Fruit fly (Drosophila melanogaster) whole organism, embryonic: ENCODE data around the gene CG32302.

Source experiments
- ATbp ChIP-seq: fragments of 200-800 bp; sonication (Bioruptor generic); optimal IDR thresholded peaks from 2 replicates; lab custom pipeline; 2017; ENCODE audit warnings: missing biosample characterization, mild to moderate bottlenecking, missing genetic modification characterization, missing genetic modification reagents
- Asciz ChIP-seq: fragments of 200-800 bp; sonication (Bioruptor generic); optimal IDR thresholded peaks from 2 replicates; lab custom pipeline; 2017; ENCODE audit warnings: missing biosample characterization, mild to moderate bottlenecking, missing genetic modification characterization, missing genetic modification reagents
- B-H2 ChIP-seq: fragments of 200-800 bp; sonication (Bioruptor generic); optimal IDR thresholded peaks from 2 replicates; lab custom pipeline; 2018; ENCODE audit warnings: missing biosample characterization, mild to moderate bottlenecking, missing genetic modification characterization
- CG10267 ChIP-seq: fragments of 200-800 bp; sonication (Bioruptor generic); optimal IDR thresholded peaks from 2 replicates; lab custom pipeline; 2018; ENCODE audit warnings: missing biosample characterization, mild to moderate bottlenecking, missing genetic modification characterization, moderate library complexity
- CG12071 ChIP-seq: fragments of 200-800 bp; sonication (Bioruptor generic); optimal IDR thresholded peaks from 3 replicates; lab custom pipeline; 2018; ENCODE audit warnings: missing biosample characterization, mild to moderate bottlenecking, missing genetic modification characterization
- CG12659 ChIP-seq: fragments of 200-800 bp; sonication (Bioruptor generic); optimal IDR thresholded peaks from 3 replicates; lab custom pipeline; 2017; ENCODE audit warnings: mild to moderate bottlenecking, missing biosample characterization, missing genetic modification reagents, missing genetic modification characterization
- CG13775 ChIP-seq: fragments of 200-800 bp; sonication (Bioruptor generic); optimal IDR thresholded peaks from 3 replicates; lab custom pipeline; 2017; ENCODE audit warnings: missing biosample characterization, mild to moderate bottlenecking, missing genetic modification characterization
- CG14050 ChIP-seq: fragments of 200-800 bp; sonication (Bioruptor generic); IDR thresholded peaks from 3 replicates; pipeline ENCODE4 v1.3.6; 2022; ENCODE audit warnings: missing biosample characterization, missing genetic modification characterization
- CG1602 ChIP-seq: fragments of 200-800 bp; sonication (Bioruptor generic); optimal IDR thresholded peaks from 3 replicates; lab custom pipeline; 2016; ENCODE audit warnings: missing biosample characterization, missing genetic modification characterization
- CG16813 ChIP-seq: fragments of 200-800 bp; sonication (Bioruptor generic); IDR thresholded peaks from 3 replicates; pipeline ENCODE4 v1.3.6; 2022; ENCODE audit warnings: missing biosample characterization, missing genetic modification characterization; ENCODE audit not compliant: partially characterized antibody
- CG1832 ChIP-seq: fragments of 200-800 bp; sonication (Bioruptor generic); optimal IDR thresholded peaks from 2 replicates; lab custom pipeline; 2017; ENCODE audit warnings: missing biosample characterization, mild to moderate bottlenecking, missing genetic modification characterization, inconsistent platforms
- CG2120 ChIP-seq: fragments of 200-800 bp; sonication (Bioruptor generic); optimal IDR thresholded peaks from 3 replicates; lab custom pipeline; 2016; ENCODE audit warnings: missing biosample characterization, missing genetic modification characterization
- CG31365 ChIP-seq: fragments of 200-800 bp; sonication (Bioruptor generic); optimal IDR thresholded peaks from 2 replicates; lab custom pipeline; 2018; ENCODE audit warnings: missing biosample characterization, mild to moderate bottlenecking, missing genetic modification characterization
- CG3847 ChIP-seq: fragments of 200-800 bp; sonication (Bioruptor generic); IDR thresholded peaks from 2 replicates; pipeline ENCODE4 v1.3.6; 2022; ENCODE audit warnings: missing biosample characterization, missing genetic modification characterization
- CG4328 ChIP-seq: fragments of 200-800 bp; sonication (Bioruptor generic); optimal IDR thresholded peaks from 3 replicates; lab custom pipeline; 2017; ENCODE audit warnings: missing biosample characterization, missing genetic modification reagents, missing genetic modification characterization
- CG6272 ChIP-seq: fragments of 200-800 bp; sonication (Bioruptor generic); IDR thresholded peaks from 2 replicates; pipeline ENCODE4 v1.3.6; 2022; ENCODE audit warnings: missing biosample characterization, missing genetic modification characterization
- CG6765 ChIP-seq: fragments of 200-800 bp; sonication (Bioruptor generic); optimal IDR thresholded peaks from 3 replicates; lab custom pipeline; 2017; ENCODE audit warnings: missing biosample characterization, mild to moderate bottlenecking, missing genetic modification characterization
- CG6791 ChIP-seq: fragments of 200-800 bp; sonication (Bioruptor generic); IDR thresholded peaks from 3 replicates; pipeline ENCODE4 v1.3.6; 2022; ENCODE audit warnings: missing biosample characterization, missing genetic modification characterization; ENCODE audit not compliant: partially characterized antibody
- CG7556 ChIP-seq: fragments of 200-800 bp; sonication (Bioruptor generic); optimal IDR thresholded peaks from 2 replicates; lab custom pipeline; 2017; ENCODE audit warnings: missing biosample characterization, mild to moderate bottlenecking, missing genetic modification characterization
- CG7745 ChIP-seq: fragments of 200-800 bp; sonication (Bioruptor generic); optimal IDR thresholded peaks from 2 replicates; lab custom pipeline; 2018; ENCODE audit warnings: missing biosample characterization, mild to moderate bottlenecking, missing genetic modification characterization, moderate library complexity
- CG8765 ChIP-seq: fragments of 200-800 bp; sonication (Bioruptor generic); IDR thresholded peaks from 2 replicates; pipeline ENCODE4 v1.3.6; 2022; ENCODE audit warnings: missing biosample characterization, missing genetic modification characterization
- Chrac-16 ChIP-seq: fragments of 200-800 bp; sonication (Bioruptor generic); optimal IDR thresholded peaks from 3 replicates; lab custom pipeline; 2016; ENCODE audit warnings: missing biosample characterization, missing genetic modification characterization
- CkIIα-i1 ChIP-seq: fragments of 200-800 bp; sonication (Bioruptor generic); IDR thresholded peaks from 2 replicates; pipeline ENCODE4 v1.3.6; 2022; ENCODE audit warnings: missing biosample characterization, missing genetic modification characterization
- Dfd ChIP-seq, 2 experiments: fragments of >200 bp; optimal IDR thresholded peaks; 2 replicates each; lab custom pipeline; 2017; ENCODE audit warnings: missing biosample characterization in 2 of 2, missing genetic modification characterization in 2 of 2
- Dref ChIP-seq: fragments of 200-800 bp; sonication (Bioruptor generic); IDR thresholded peaks from 2 replicates; pipeline ENCODE4 v1.3.6; 2022; ENCODE audit warnings: missing biosample characterization, missing genetic modification characterization
- E2f2 ChIP-seq: fragments of 200-800 bp; sonication (Bioruptor generic); IDR thresholded peaks from 2 replicates; pipeline ENCODE4 v1.3.6; 2022; ENCODE audit warnings: missing biosample characterization, missing genetic modification characterization
- HLHmδ ChIP-seq: fragments of 200-800 bp; sonication (Bioruptor generic); optimal IDR thresholded peaks from 2 replicates; lab custom pipeline; 2018; ENCODE audit warnings: missing biosample characterization, mild to moderate bottlenecking, missing genetic modification characterization, moderate library complexity
- Hmx ChIP-seq: fragments of 200-800 bp; sonication (Bioruptor generic); optimal IDR thresholded peaks from 2 replicates; lab custom pipeline; 2016; ENCODE audit warnings: missing biosample characterization, missing genetic modification characterization
- Ptx1 ChIP-seq: fragments of 200-800 bp; sonication (Bioruptor generic); IDR thresholded peaks from 2 replicates; pipeline ENCODE4 v1.3.6; 2022; ENCODE audit warnings: missing biosample characterization, missing genetic modification characterization
- Rfx ChIP-seq: fragments of 200-800 bp; sonication (Bioruptor generic); IDR thresholded peaks from 2 replicates; pipeline ENCODE4 v1.3.6; 2022; ENCODE audit warnings: missing biosample characterization, missing genetic modification characterization
- Sry-δ ChIP-seq: fragments of 200-800 bp; sonication (Bioruptor generic); optimal IDR thresholded peaks from 2 replicates; lab custom pipeline; 2016; ENCODE audit warnings: missing biosample characterization, missing genetic modification characterization
- Stat92E ChIP-seq, 3 experiments: fragments of >200 bp in 2 of 3; fragments of 200-800 bp in 1 of 3; sonication (Bioruptor generic) in 1 of 3; optimal IDR thresholded peaks; 2 replicates each; lab custom pipeline; 2017 to 2019; ENCODE audit warnings: missing biosample characterization in 3 of 3, missing genetic modification characterization in 3 of 3, mild to moderate bottlenecking in 1 of 3, moderate library complexity in 1 of 3
- ap ChIP-seq: fragments of 200-800 bp; sonication (Bioruptor generic); IDR thresholded peaks from 2 replicates; pipeline ENCODE4 v1.3.6; 2022; ENCODE audit warnings: missing biosample characterization, missing genetic modification characterization
- ara ChIP-seq: fragments of 200-800 bp; sonication (Bioruptor generic); IDR thresholded peaks from 2 replicates; pipeline ENCODE4 v1.3.6; 2022; ENCODE audit warnings: missing biosample characterization, missing genetic modification characterization
- ato ChIP-seq: fragments of 200-800 bp; sonication (Bioruptor generic); IDR thresholded peaks from 2 replicates; pipeline ENCODE4 v1.3.6; 2022; ENCODE audit warnings: missing biosample characterization, missing genetic modification characterization; ENCODE audit not compliant: partially characterized antibody
- cwo ChIP-seq: fragments of 200-800 bp; sonication (Bioruptor generic); optimal IDR thresholded peaks from 3 replicates; lab custom pipeline; 2017; ENCODE audit warnings: missing biosample characterization, missing genetic modification characterization, mild to moderate bottlenecking, moderate library complexity, missing genetic modification reagents
- danr ChIP-seq: fragments of 200-800 bp; sonication (Bioruptor generic); IDR thresholded peaks from 2 replicates; pipeline ENCODE4 v1.3.6; 2022; ENCODE audit warnings: missing biosample characterization, missing genetic modification characterization
- disco-r ChIP-seq: fragments of 200-800 bp; sonication (Bioruptor generic); optimal IDR thresholded peaks from 2 replicates; lab custom pipeline; 2016; ENCODE audit warnings: missing biosample characterization, missing genetic modification characterization
- fd96Cb ChIP-seq: fragments of 200-800 bp; sonication (Bioruptor generic); optimal IDR thresholded peaks from 2 replicates; lab custom pipeline; 2018; ENCODE audit warnings: missing biosample characterization, mild to moderate bottlenecking, missing genetic modification characterization, moderate library complexity
- fu2 ChIP-seq: fragments of 200-800 bp; sonication (Bioruptor generic); optimal IDR thresholded peaks from 2 replicates; lab custom pipeline; 2016; ENCODE audit warnings: missing biosample characterization, missing genetic modification characterization
- gfzf ChIP-seq: fragments of 200-800 bp; sonication (Bioruptor generic); optimal IDR thresholded peaks from 2 replicates; lab custom pipeline; 2016; ENCODE audit warnings: missing biosample characterization, mild to moderate bottlenecking, missing genetic modification characterization, moderate library complexity
- kay ChIP-seq: fragments of 200-800 bp; sonication (Bioruptor generic); optimal IDR thresholded peaks from 2 replicates; lab custom pipeline; 2016; ENCODE audit warnings: missing biosample characterization, missing genetic modification characterization
- nerfin-2 ChIP-seq: fragments of 200-800 bp; sonication (Bioruptor generic); IDR thresholded peaks from 2 replicates; pipeline ENCODE4 v1.3.6; 2022; ENCODE audit warnings: missing biosample characterization, missing genetic modification characterization; ENCODE audit not compliant: partially characterized antibody
- org-1 ChIP-seq: fragments of 200-800 bp; sonication (Bioruptor generic); optimal IDR thresholded peaks from 2 replicates; lab custom pipeline; 2017; ENCODE audit warnings: missing biosample characterization, missing genetic modification characterization
- pfk ChIP-seq: fragments of 200-800 bp; sonication (Bioruptor generic); optimal IDR thresholded peaks from 2 replicates; lab custom pipeline; 2018; ENCODE audit warnings: missing biosample characterization, mild to moderate bottlenecking, missing genetic modification characterization, moderate library complexity
- salm ChIP-seq: fragments of 200-800 bp; sonication (Bioruptor generic); optimal IDR thresholded peaks from 2 replicates; lab custom pipeline; 2018; ENCODE audit warnings: missing biosample characterization, mild to moderate bottlenecking, missing genetic modification characterization
- scrt ChIP-seq: fragments of 200-800 bp; sonication (Bioruptor generic); optimal IDR thresholded peaks from 2 replicates; lab custom pipeline; 2018; ENCODE audit warnings: missing biosample characterization, mild to moderate bottlenecking, missing genetic modification characterization, moderate library complexity
- sd ChIP-seq: fragments of 200-800 bp; sonication (Bioruptor generic); optimal IDR thresholded peaks from 3 replicates; lab custom pipeline; 2018; ENCODE audit warnings: missing biosample characterization, mild to moderate bottlenecking, missing genetic modification characterization, moderate library complexity
- tgo ChIP-seq: fragments of 200-800 bp; sonication (Bioruptor generic); IDR thresholded peaks from 3 replicates; pipeline ENCODE4 v1.3.6; 2022; ENCODE audit warnings: missing biosample characterization, missing genetic modification characterization
- yki ChIP-seq: fragments of >200 bp; optimal IDR thresholded peaks from 3 replicates; lab custom pipeline; 2018

Gene CG32302

dm6 chr3L:2243846-2244528, 24.6 kb upstream of the CG32302 start, which contains the start of gene CG32301 (continued):
- TF ChIP-seq CG6791 (peak; percentile 83), CG12071 (GFP tag; lab: Kevin White, UChicago) (no peak), tgo (GFP tag; lab: Robert Waterston, UW) (no peak), kay (GFP tag; lab: Kevin White, UChicago) (no peak), CG7556 (GFP tag; lab: Kevin White, UChicago) (no peak), disco-r (GFP tag; lab: Kevin White, UChicago) (no peak), CG7745 (tag; lab: Kevin White, UChicago) (no peak), Dfd (GFP tag; optimal IDR thresholded peaks at IDR 0.05; lab: Kevin White, UChicago) (no peak), ato (GFP tag; lab: Robert Waterston, UW) (peak; percentile 29; the same call in 1 of the 2 replicates), CG31365 (tag; lab: Kevin White, UChicago) (no peak), gfzf (GFP tag; lab: Kevin White, UChicago) (peak; percentile 42), Chrac-16 (GFP tag; lab: Kevin White, UChicago) (no peak), cwo (GFP tag; lab: Kevin White, UChicago) (no peak), fu2 (GFP tag; lab: Kevin White, UChicago) (no peak), pfk (GFP tag; lab: Kevin White, UChicago) (no peak), E2f2 (peak; percentile 63), CG4328 (GFP tag; lab: Kevin White, UChicago) (no peak), CkIIα-i1 (no peak), Ptx1 (GFP tag; lab: Robert Waterston, UW) (no peak), ara (GFP tag; lab: Robert Waterston, UW) (no peak), CG6272 (no peak), yki (lab: Kevin White, UChicago) (no peak), CG16813 (GFP tag; lab: Robert Waterston, UW) (0 out of 3 replicates have a peak, but pooled peaks have one; percentile 18), CG13775 (no peak), CG10267 (tag; lab: Kevin White, UChicago) (no peak), HLHmδ (GFP tag; lab: Kevin White, UChicago) (no peak), CG8765 (GFP tag; lab: Robert Waterston, UW) (no peak), Sry-δ (GFP tag; lab: Kevin White, UChicago) (no peak), Asciz (GFP tag; lab: Kevin White, UChicago) (no peak), Dref (GFP tag; lab: Robert Waterston, UW) (no peak), CG1602 (GFP tag; lab: Kevin White, UChicago) (no peak), CG1832 (GFP tag; lab: Kevin White, UChicago) (no peak), scrt (GFP tag; lab: Kevin White, UChicago) (no peak), nerfin-2 (GFP tag; lab: Robert Waterston, UW) (peak; percentile 41; the same call in 1 of the 2 replicates), CG6765 (GFP tag; lab: Kevin White, UChicago) (no peak), Stat92E (GFP tag; optimal IDR thresholded peaks at IDR 0.05; lab: Kevin White, UChicago) (no peak), sd (tag; lab: Kevin White, UChicago) (no peak), CG12659 (GFP tag; lab: Kevin White, UChicago) (no peak), CG2120 (GFP tag; lab: Kevin White, UChicago) (no peak), CG3847 (0 out of 2 replicates have a peak, but pooled peaks have one; percentile 9), B-H2 (GFP tag; lab: Kevin White, UChicago) (no peak), fd96Cb (tag; lab: Kevin White, UChicago) (no peak), ATbp (no peak), org-1 (GFP tag; lab: Kevin White, UChicago) (no peak), Hmx (no peak), ap (GFP tag; lab: Robert Waterston, UW) (no peak), danr (GFP tag; lab: Robert Waterston, UW) (no peak), salm (tag; lab: Kevin White, UChicago) (no peak), CG14050 (GFP tag; lab: Robert Waterston, UW) (no peak), Rfx (GFP tag; lab: Robert Waterston, UW) (no peak)
